Fruit fly (Drosophila melanogaster): ENCODE results near the gene CG6125.

Gene CG6125

dm6 chr3R:15420375-15420931 lies 13.6 kb upstream of the CG6125 start:
- no peak for TF ChIP-seq tio (GFP tag; optimal IDR thresholded peaks at IDR 0.05)
- TF ChIP-seq TFAM (GFP tag; optimal IDR thresholded peaks at IDR 0.05), result no peak
- 0 out of 2 replicates have a peak, but pooled peaks have one; percentile 39 for TF ChIP-seq bbx (GFP tag; IDR thresholded peaks at IDR 0.05; ENCODE audit: partially characterized antibody)
- TF ChIP-seq CG15479 (GFP tag; optimal IDR thresholded peaks at IDR 0.05), result peak; percentile 71
- TF ChIP-seq sd (tag; optimal IDR thresholded peaks at IDR 0.05), result no peak
- TF ChIP-seq NFAT (GFP tag; IDR thresholded peaks at IDR 0.05), result no peak
- peak; percentile 43; the same call in 1 of the 2 replicates for TF ChIP-seq crol (GFP tag; IDR thresholded peaks at IDR 0.05)
- peak; percentile 39 for TF ChIP-seq Nf-YC (tag; optimal IDR thresholded peaks at IDR 0.05)
- peak in 1 of 2 experiments; percentile 60 for TF ChIP-seq tll (GFP tag; optimal IDR thresholded peaks at IDR 0.05)
- TF ChIP-seq yki (optimal IDR thresholded peaks at IDR 0.05), result peak; percentile 94
- TF ChIP-seq seq (GFP tag; IDR thresholded peaks at IDR 0.05), result peak; percentile 79
- TF ChIP-seq CG17829 (tag; optimal IDR thresholded peaks at IDR 0.05), result peak; percentile 0
- TF ChIP-seq CG2199 (GFP tag; IDR thresholded peaks at IDR 0.05), result 0 out of 3 replicates have a peak, but pooled peaks have one; percentile 12
- TF ChIP-seq Jarid2 (GFP tag; optimal IDR thresholded peaks at IDR 0.05), result peak; percentile 43
- 0 out of 2 replicates have a peak, but pooled peaks have one; percentile 12 for TF ChIP-seq CG5953 (GFP tag; IDR thresholded peaks at IDR 0.05)
- TF ChIP-seq CG10274 (GFP tag; optimal IDR thresholded peaks at IDR 0.05), result no peak
- TF ChIP-seq wek (GFP tag; optimal IDR thresholded peaks at IDR 0.05), result no peak
- TF ChIP-seq z (GFP tag; IDR thresholded peaks at IDR 0.05), result 0 out of 3 replicates have a peak, but pooled peaks have one; percentile 43
- TF ChIP-seq sna (GFP tag; IDR thresholded peaks at IDR 0.05; ENCODE audit: partially characterized antibody), result peak; percentile 62; the same call in 1 of the 2 replicates
- TF ChIP-seq Hr51 (GFP tag; optimal IDR thresholded peaks at IDR 0.05), result no peak
- TF ChIP-seq Stat92E (GFP tag; optimal IDR thresholded peaks at IDR 0.05), result peak in 1 of 3 experiments; percentile 18
- peak; percentile 47; the same call in 1 of the 4 replicates for TF ChIP-seq Dll (GFP tag; IDR thresholded peaks at IDR 0.05; ENCODE audit: partially characterized antibody)
- TF ChIP-seq Deaf1 (tag; optimal IDR thresholded peaks at IDR 0.05), result peak; percentile 99
- TF ChIP-seq CG17328 (GFP tag; IDR thresholded peaks at IDR 0.05), result peak; percentile 15; the same call in 1 of the 2 replicates
- TF ChIP-seq Lpt (GFP tag; optimal IDR thresholded peaks at IDR 0.05), result peak; percentile 66
- TF ChIP-seq sqz (GFP tag; optimal IDR thresholded peaks at IDR 0.05), result peak; percentile 82
- TF ChIP-seq Nf-YA (GFP tag; IDR thresholded peaks at IDR 0.05), result 0 out of 2 replicates have a peak, but pooled peaks have one; percentile 10
- peak; percentile 43; the same call in 1 of the 3 replicates for TF ChIP-seq gce (GFP tag; IDR thresholded peaks at IDR 0.05)
- no peak for TF ChIP-seq CG11247 (GFP tag; IDR thresholded peaks at IDR 0.05)
- TF ChIP-seq cg (GFP tag; optimal IDR thresholded peaks at IDR 0.05), result peak; percentile 81
- peak; percentile 44 for TF ChIP-seq Blimp-1 (GFP tag; optimal IDR thresholded peaks at IDR 0.05)
- TF ChIP-seq CG32767 (GFP tag; IDR thresholded peaks at IDR 0.05), result peak; percentile 74
- TF ChIP-seq ewg (GFP tag; optimal IDR thresholded peaks at IDR 0.05), result peak; percentile 93
- no peak for TF ChIP-seq run (tag; optimal IDR thresholded peaks at IDR 0.05)
- TF ChIP-seq Med (GFP tag), result peak; percentile 45
- 0 out of 3 replicates have a peak, but pooled peaks have one; percentile 53 for TF ChIP-seq CG11695 (GFP tag; IDR thresholded peaks at IDR 0.05)
- TF ChIP-seq Hand (GFP tag; optimal IDR thresholded peaks at IDR 0.05), result peak; percentile 42
- TF ChIP-seq gem (tag; optimal IDR thresholded peaks at IDR 0.05), result no peak
- 0 out of 2 replicates have a peak, but pooled peaks have one; percentile 17 for TF ChIP-seq CG13287 (GFP tag; IDR thresholded peaks at IDR 0.05; ENCODE audit: partially characterized antibody)
- TF ChIP-seq Hsf (GFP tag; optimal IDR thresholded peaks at IDR 0.05), result no peak
- TF ChIP-seq hb (GFP tag; IDR thresholded peaks at IDR 0.05; ENCODE audit: partially characterized antibody), result no peak
- TF ChIP-seq Hr39 (optimal IDR thresholded peaks at IDR 0.05), result peak; percentile 98
- peak; percentile 10; the same call in 1 of the 2 replicates for TF ChIP-seq CG32532 (GFP tag; IDR thresholded peaks at IDR 0.05)
- TF ChIP-seq pan (optimal IDR thresholded peaks at IDR 0.05), result no peak
- peak in 1 of 2 experiments; percentile 29 for TF ChIP-seq pan (GFP tag; optimal IDR thresholded peaks at IDR 0.05 in 1 of 2, IDR thresholded peaks at IDR 0.05 in 1 of 2)
- no peak for TF ChIP-seq knrl (GFP tag; IDR thresholded peaks at IDR 0.05; ENCODE audit: partially characterized antibody)
- TF ChIP-seq hbn (GFP tag; IDR thresholded peaks at IDR 0.05; ENCODE audit: partially characterized antibody), result 0 out of 2 replicates have a peak, but pooled peaks have one; percentile 49
- TF ChIP-seq dysf (GFP tag; IDR thresholded peaks at IDR 0.05), result no peak

All from whole organism, embryonic.